Worm (Caenorhabditis elegans) whole organism, L4/young adult: Measurements from ENCODE around the gene F53E10.6.
"Not testable (repeated sequence)": the region's sequence is repeated elsewhere in the genome, so short reads cannot be mapped to it uniquely, and the experiment has no call there.

Experiments used
- W03F9.2 ChIP-seq: fragments of 150-350 bp; optimal IDR thresholded peaks from 2 replicates; lab custom pipeline; 2014; ENCODE audit warnings: missing biosample characterization, missing genetic modification characterization
- him-1 ChIP-seq: sonication (generic microtip); optimal IDR thresholded peaks from 2 replicates; lab custom pipeline; 2016; ENCODE audit warnings: missing genotype, missing genetic modification reagents, missing genetic modification characterization, missing compliant biosample characterization

- not testable (repeated sequence) for TF ChIP-seq W03F9.2, him-1 (tag; lab: Kevin White, UChicago)
Observed at ce11 chrV:2561390-2561789, 41.5 kb downstream of the F53E10.6 start, which contains the start of gene gst-10.
